Worm (Caenorhabditis elegans): ENCODE results near the gene B0365.9.

B0365.9 gene

ce11 chrV:13085917-13086552 is 47.3 kb downstream of the B0365.9 start:
- TF ChIP-seq unc-62 (GFP tag; optimal IDR thresholded peaks at IDR 0.05) = no peak

- no peak for TF ChIP-seq unc-62 (GFP tag; optimal IDR thresholded peaks at IDR 0.05)
Measured at ce11 chrV:13085227-13085640, 48.1 kb downstream of the B0365.9 start.

- TF ChIP-seq unc-62 (GFP tag; optimal IDR thresholded peaks at IDR 0.05) = no peak
Measured at ce11 chrV:13083751-13084672, 49.4 kb downstream of the B0365.9 start.

- TF ChIP-seq unc-62 (GFP tag; optimal IDR thresholded peaks at IDR 0.05) = no peak
Measured at ce11 chrV:13082442-13083126, 50.8 kb downstream of the B0365.9 start, which contains the start of gene C34B4.2. Gene C34B4.2 (plus strand): TSS chrV:13083055.

All from whole organism, dauer.